Fruit fly (Drosophila melanogaster) whole organism, pupa: ENCODE measurements around the gene Tdrd3.

ENCODE experiments used
- CG10348 ChIP-seq: fragments of 200-800 bp; sonication (Bioruptor generic); IDR thresholded peaks from 2 replicates; pipeline ENCODE4 v1.3.6; 2022; ENCODE audit warnings: missing biosample characterization, missing genetic modification characterization
- CG12605 ChIP-seq: fragments of 200-800 bp; sonication (Bioruptor generic); IDR thresholded peaks from 2 replicates; pipeline ENCODE4 v1.3.6; 2022; ENCODE audit warnings: missing biosample characterization, missing genetic modification characterization
- CG13204 ChIP-seq: fragments of 200-800 bp; sonication (Bioruptor generic); optimal IDR thresholded peaks from 2 replicates; lab custom pipeline; 2018; ENCODE audit warnings: missing biosample characterization, mild to moderate bottlenecking, missing genetic modification characterization, moderate library complexity
- CG14655 ChIP-seq: fragments of 200-800 bp; sonication (Bioruptor generic); optimal IDR thresholded peaks from 3 replicates; lab custom pipeline; 2017; ENCODE audit warnings: mild to moderate bottlenecking, missing biosample characterization, missing genetic modification reagents, missing genetic modification characterization
- CG15710 ChIP-seq: fragments of 200-800 bp; sonication (Bioruptor generic); optimal IDR thresholded peaks from 2 replicates; lab custom pipeline; 2018; ENCODE audit warnings: missing biosample characterization, mild to moderate bottlenecking, missing genetic modification characterization, moderate library complexity
- CG17806 ChIP-seq: fragments of 200-800 bp; sonication (Bioruptor generic); optimal IDR thresholded peaks from 2 replicates; lab custom pipeline; 2018; ENCODE audit warnings: missing biosample characterization, mild to moderate bottlenecking, missing genetic modification characterization, moderate library complexity
- CG32121 ChIP-seq: fragments of 200-800 bp; sonication (Bioruptor generic); IDR thresholded peaks from 2 replicates; pipeline ENCODE4 v1.3.6; 2022; ENCODE audit warnings: missing biosample characterization, missing genetic modification characterization
- CG34367 ChIP-seq: fragments of 200-800 bp; sonication (Bioruptor generic); optimal IDR thresholded peaks from 2 replicates; lab custom pipeline; 2018; ENCODE audit warnings: missing biosample characterization, mild to moderate bottlenecking, missing genetic modification characterization
- CG4496 ChIP-seq: fragments of 200-800 bp; sonication (Bioruptor generic); IDR thresholded peaks from 3 replicates; pipeline ENCODE4 v1.3.6; 2022; ENCODE audit warnings: missing biosample characterization, missing genetic modification characterization
- CG8159 ChIP-seq: fragments of 200-800 bp; sonication (Bioruptor generic); optimal IDR thresholded peaks from 3 replicates; lab custom pipeline; 2018; ENCODE audit warnings: missing biosample characterization, mild to moderate bottlenecking, missing genetic modification characterization, moderate library complexity
- CG8301 ChIP-seq: fragments of 200-800 bp; sonication (Bioruptor generic); optimal IDR thresholded peaks from 2 replicates; lab custom pipeline; 2018; ENCODE audit warnings: missing biosample characterization, mild to moderate bottlenecking, missing genetic modification characterization
- CG9948 ChIP-seq: fragments of 200-800 bp; sonication (Bioruptor generic); optimal IDR thresholded peaks from 2 replicates; lab custom pipeline; 2018; ENCODE audit warnings: missing biosample characterization, mild to moderate bottlenecking, missing genetic modification characterization, moderate library complexity
- D1 ChIP-seq: fragments of 200-800 bp; sonication (Bioruptor generic); optimal IDR thresholded peaks from 2 replicates; lab custom pipeline; 2018; ENCODE audit warnings: missing biosample characterization, mild to moderate bottlenecking, missing genetic modification characterization, moderate library complexity
- EcR ChIP-seq: fragments of 200-800 bp; sonication (Bioruptor generic); optimal IDR thresholded peaks from 3 replicates; lab custom pipeline; 2019; ENCODE audit warnings: missing biosample characterization, missing genetic modification characterization, mild to moderate bottlenecking, moderate library complexity, missing genetic modification reagents
- Ets98B ChIP-seq: fragments of 200-800 bp; sonication (Bioruptor generic); IDR thresholded peaks from 2 replicates; pipeline ENCODE4 v1.3.6; 2022; ENCODE audit warnings: missing biosample characterization, missing genetic modification characterization
- Pif1A ChIP-seq: fragments of 200-800 bp; sonication (Bioruptor generic); optimal IDR thresholded peaks from 3 replicates; lab custom pipeline; 2016; ENCODE audit warnings: missing biosample characterization, missing genetic modification characterization
- Pif1B ChIP-seq: fragments of 200-800 bp; sonication (Bioruptor generic); optimal IDR thresholded peaks from 3 replicates; lab custom pipeline; 2016; ENCODE audit warnings: missing biosample characterization, missing genetic modification characterization
- Snoo ChIP-seq: fragments of 200-800 bp; sonication (Bioruptor generic); optimal IDR thresholded peaks from 3 replicates; lab custom pipeline; 2017; ENCODE audit warnings: missing biosample characterization, mild to moderate bottlenecking, missing genetic modification characterization, inconsistent platforms
- fd96Ca ChIP-seq: fragments of 200-800 bp; sonication (Bioruptor generic); IDR thresholded peaks from 3 replicates; pipeline ENCODE4 v1.3.6; 2022; ENCODE audit warnings: missing biosample characterization, missing genetic modification characterization
- gl ChIP-seq: fragments of 200-800 bp; sonication (Bioruptor generic); optimal IDR thresholded peaks from 2 replicates; lab custom pipeline; 2018; ENCODE audit warnings: missing biosample characterization, mild to moderate bottlenecking, missing genetic modification characterization
- rn ChIP-seq: fragments of 200-800 bp; sonication (Bioruptor generic); IDR thresholded peaks from 2 replicates; pipeline ENCODE4 v1.3.6; 2022; ENCODE audit warnings: missing biosample characterization, missing genetic modification characterization

The Tdrd3 gene

dm6 chr3L:14761837-14762785 lies 24.5 kb upstream of the Tdrd3 start, which contains the start of the genes Tsen34 and Mgat4a:
Gene Tsen34, minus strand, starts transcription at chr3L:14761844.
Gene Mgat4a, plus strand, starts transcription at chr3L:14762028.
- TF ChIP-seq CG15710 (tag; lab: Kevin White, UChicago): no peak
- peak; percentile 26 for TF ChIP-seq Ets98B
- 0 out of 2 replicates have a peak, but pooled peaks have one; percentile 43 for TF ChIP-seq CG12605 (GFP tag; lab: Robert Waterston, UW)
- peak; percentile 38 for TF ChIP-seq gl (tag; lab: Kevin White, UChicago)
- TF ChIP-seq CG8159 (tag; lab: Kevin White, UChicago): no peak
- no peak for TF ChIP-seq CG32121 (GFP tag; lab: Robert Waterston, UW)
- TF ChIP-seq Snoo: no peak
- no peak for TF ChIP-seq D1 (tag; lab: Kevin White, UChicago)
- no peak for TF ChIP-seq rn
- TF ChIP-seq CG17806 (tag; lab: Kevin White, UChicago): peak; percentile 5
- TF ChIP-seq CG34367 (tag; lab: Kevin White, UChicago): no peak
- TF ChIP-seq CG13204 (GFP tag; lab: Kevin White, UChicago): no peak
- TF ChIP-seq CG10348: no peak
- no peak for TF ChIP-seq CG4496 (GFP tag; lab: Robert Waterston, UW)
- no peak for TF ChIP-seq CG14655 (GFP tag; lab: Kevin White, UChicago)
- no peak for TF ChIP-seq CG8301 (tag; lab: Kevin White, UChicago)
- no peak for TF ChIP-seq Pif1B (GFP tag; lab: Kevin White, UChicago)
- no peak for TF ChIP-seq CG9948 (tag; lab: Kevin White, UChicago)
- TF ChIP-seq EcR: peak; percentile 74
- TF ChIP-seq fd96Ca (GFP tag; lab: Robert Waterston, UW): no peak
- TF ChIP-seq Pif1A (GFP tag; lab: Kevin White, UChicago): no peak

- TF ChIP-seq CG15710 (tag; lab: Kevin White, UChicago): no peak
- no peak for TF ChIP-seq CG4496 (GFP tag; lab: Robert Waterston, UW)
- no peak for TF ChIP-seq CG12605 (GFP tag; lab: Robert Waterston, UW)
- TF ChIP-seq Snoo: no peak
- TF ChIP-seq Pif1B (GFP tag; lab: Kevin White, UChicago): no peak
- no peak for TF ChIP-seq CG14655 (GFP tag; lab: Kevin White, UChicago)
- no peak for TF ChIP-seq gl (tag; lab: Kevin White, UChicago)
- no peak for TF ChIP-seq CG17806 (tag; lab: Kevin White, UChicago)
- no peak for TF ChIP-seq CG13204 (GFP tag; lab: Kevin White, UChicago)
Observed at dm6 chr3L:14769183-14769582, 17.4 kb upstream of the Tdrd3 start, which contains the start of gene Mgat4b. Gene Mgat4b, minus strand, starts transcription at chr3L:14769283.

dm6 chr3L:14775711-14776660 lies 10.6 kb upstream of the Tdrd3 start, which contains the start of gene mop:
Gene mop, minus strand, starts transcription at chr3L:14776129.
- TF ChIP-seq CG4496 (GFP tag; lab: Robert Waterston, UW) (0 out of 3 replicates have a peak, but pooled peaks have one; percentile 7), fd96Ca (GFP tag; lab: Robert Waterston, UW) (0 out of 3 replicates have a peak, but pooled peaks have one; percentile 5), gl (tag; lab: Kevin White, UChicago) (no peak), CG32121 (GFP tag; lab: Robert Waterston, UW) (peak; percentile 54; the same call in 1 of the 2 replicates), rn (0 out of 2 replicates have a peak, but pooled peaks have one; percentile 20), Ets98B (no peak; the same call in 1 of the 2 replicates)
- TF ChIP-seq, all 21 proteins: peak for 4

- no peak for TF ChIP-seq CG17806 (tag; lab: Kevin White, UChicago)
- no peak for TF ChIP-seq CG4496 (GFP tag; lab: Robert Waterston, UW)
- no peak for TF ChIP-seq CG32121 (GFP tag; lab: Robert Waterston, UW)
- no peak for TF ChIP-seq gl (tag; lab: Kevin White, UChicago)
- TF ChIP-seq CG8301 (tag; lab: Kevin White, UChicago): no peak
- no peak for TF ChIP-seq CG15710 (tag; lab: Kevin White, UChicago)
- no peak for TF ChIP-seq CG12605 (GFP tag; lab: Robert Waterston, UW)
- TF ChIP-seq Snoo: no peak
- TF ChIP-seq CG10348: no peak
- no peak for TF ChIP-seq Ets98B
- no peak for TF ChIP-seq CG9948 (tag; lab: Kevin White, UChicago)
- no peak for TF ChIP-seq fd96Ca (GFP tag; lab: Robert Waterston, UW)
- no peak for TF ChIP-seq CG8159 (tag; lab: Kevin White, UChicago)
- no peak for TF ChIP-seq EcR
- TF ChIP-seq D1 (tag; lab: Kevin White, UChicago): no peak
- no peak for TF ChIP-seq CG34367 (tag; lab: Kevin White, UChicago)
Observed at dm6 chr3L:14779289-14779688, 7.3 kb upstream of the Tdrd3 start.

- no peak for TF ChIP-seq fd96Ca (GFP tag; lab: Robert Waterston, UW)
- TF ChIP-seq EcR: no peak
Observed at dm6 chr3L:14780187-14780586, 6.4 kb upstream of the Tdrd3 start.
